Fruit fly (Drosophila melanogaster) whole organism, embryonic: ENCODE data around the gene RpS17.

ENCODE experiments used
- Abd-B ChIP-seq: fragments of 200-800 bp; sonication (Bioruptor generic); optimal IDR thresholded peaks from 2 replicates; lab custom pipeline; 2018; ENCODE audit warnings: missing biosample characterization, mild to moderate bottlenecking, missing genetic modification characterization, moderate library complexity
- Adf1 ChIP-seq: fragments of 200-800 bp; sonication (Bioruptor generic); IDR thresholded peaks from 2 replicates; pipeline ENCODE4 v1.3.6; 2022; ENCODE audit warnings: missing biosample characterization, missing genetic modification characterization
- Atf6 ChIP-seq: fragments of 200-800 bp; sonication (Bioruptor generic); IDR thresholded peaks from 2 replicates; pipeline ENCODE4 v1.3.6; 2022; ENCODE audit warnings: missing biosample characterization, missing genetic modification characterization
- Blimp-1 ChIP-seq: fragments of 200-800 bp; sonication (Bioruptor generic); optimal IDR thresholded peaks from 3 replicates; lab custom pipeline; 2018; ENCODE audit warnings: missing biosample characterization, missing genetic modification characterization, mild to moderate bottlenecking, moderate library complexity, missing genetic modification reagents
- CG10209 ChIP-seq: fragments of 200-800 bp; sonication (Bioruptor generic); optimal IDR thresholded peaks from 3 replicates; lab custom pipeline; 2017; ENCODE audit warnings: missing biosample characterization, mild to moderate bottlenecking, missing genetic modification characterization, missing genetic modification reagents
- CG11085 ChIP-seq: fragments of 200-800 bp; sonication (Bioruptor generic); IDR thresholded peaks from 2 replicates; pipeline ENCODE4 v1.3.6; 2022; ENCODE audit warnings: missing biosample characterization, missing genetic modification characterization
- CG12391 ChIP-seq: fragments of 200-800 bp; sonication (Bioruptor generic); optimal IDR thresholded peaks from 3 replicates; lab custom pipeline; 2018; ENCODE audit warnings: missing biosample characterization, mild to moderate bottlenecking, missing genetic modification characterization, moderate library complexity
- CG12744 ChIP-seq: fragments of 200-800 bp; sonication (Bioruptor generic); optimal IDR thresholded peaks from 2 replicates; lab custom pipeline; 2016; ENCODE audit warnings: missing biosample characterization, missing genetic modification characterization
- CG13123 ChIP-seq: fragments of 200-800 bp; sonication (Bioruptor generic); optimal IDR thresholded peaks from 2 replicates; lab custom pipeline; 2016; ENCODE audit warnings: missing biosample characterization, missing genetic modification characterization
- CG1603 ChIP-seq: fragments of 200-800 bp; sonication (Bioruptor generic); optimal IDR thresholded peaks from 2 replicates; lab custom pipeline; 2019; ENCODE audit warnings: missing biosample characterization, mild to moderate bottlenecking, missing genetic modification characterization, moderate library complexity
- CG16863 ChIP-seq: fragments of 200-800 bp; sonication (Bioruptor generic); optimal IDR thresholded peaks from 3 replicates; lab custom pipeline; 2016; ENCODE audit warnings: missing biosample characterization, missing genetic modification characterization
- CG2120 ChIP-seq: fragments of 200-800 bp; sonication (Bioruptor generic); optimal IDR thresholded peaks from 3 replicates; lab custom pipeline; 2016; ENCODE audit warnings: missing biosample characterization, missing genetic modification characterization
- CG34376 ChIP-seq: fragments of 200-800 bp; sonication (Bioruptor generic); optimal IDR thresholded peaks from 2 replicates; lab custom pipeline; 2018; ENCODE audit warnings: missing biosample characterization, mild to moderate bottlenecking, missing genetic modification characterization
- CG3726 ChIP-seq: fragments of 200-800 bp; sonication (Bioruptor generic); IDR thresholded peaks from 3 replicates; pipeline ENCODE4, ENCODE4 v1.3.6; 2022; ENCODE audit warnings: missing biosample characterization, missing genetic modification characterization
- CG4328 ChIP-seq: fragments of 200-800 bp; sonication (Bioruptor generic); optimal IDR thresholded peaks from 3 replicates; lab custom pipeline; 2017; ENCODE audit warnings: missing biosample characterization, missing genetic modification reagents, missing genetic modification characterization
- CG5953 ChIP-seq: fragments of 200-800 bp; sonication (Bioruptor generic); IDR thresholded peaks from 2 replicates; pipeline ENCODE4 v1.3.6; 2022; ENCODE audit warnings: missing biosample characterization, missing genetic modification characterization
- CG6254 ChIP-seq: fragments of 200-800 bp; sonication (Bioruptor generic); optimal IDR thresholded peaks from 3 replicates; lab custom pipeline; 2017; ENCODE audit warnings: mild to moderate bottlenecking, missing biosample characterization, missing genetic modification reagents, missing genetic modification characterization
- CG6683 ChIP-seq: fragments of 200-800 bp; sonication (Bioruptor generic); optimal IDR thresholded peaks from 2 replicates; lab custom pipeline; 2017; ENCODE audit warnings: missing biosample characterization, mild to moderate bottlenecking, missing genetic modification characterization, missing genetic modification reagents
- CG7987 ChIP-seq: fragments of 200-800 bp; sonication (Bioruptor generic); optimal IDR thresholded peaks from 2 replicates; lab custom pipeline; 2018; ENCODE audit warnings: missing biosample characterization, mild to moderate bottlenecking, missing genetic modification characterization, moderate library complexity
- CG8924 ChIP-seq: fragments of 200-800 bp; optimal IDR thresholded peaks from 3 replicates; lab custom pipeline; 2019; ENCODE audit warnings: missing biosample characterization, mild to moderate bottlenecking, missing genetic modification characterization, moderate library complexity
- Dbx ChIP-seq: fragments of 200-800 bp; sonication (Bioruptor generic); IDR thresholded peaks from 3 replicates; pipeline ENCODE4 v1.3.6; 2022; ENCODE audit warnings: missing biosample characterization, missing genetic modification characterization
- Dll ChIP-seq: fragments of 200-800 bp; sonication (Bioruptor generic); IDR thresholded peaks from 4 replicates; pipeline ENCODE4 v1.3.6; 2022; ENCODE audit warnings: missing biosample characterization, missing genetic modification characterization; ENCODE audit not compliant: partially characterized antibody
- HLHmδ ChIP-seq: fragments of 200-800 bp; sonication (Bioruptor generic); optimal IDR thresholded peaks from 2 replicates; lab custom pipeline; 2018; ENCODE audit warnings: missing biosample characterization, mild to moderate bottlenecking, missing genetic modification characterization, moderate library complexity
- Hand ChIP-seq: fragments of 200-800 bp; sonication (Bioruptor generic); optimal IDR thresholded peaks from 2 replicates; lab custom pipeline; 2017; ENCODE audit warnings: mild to moderate bottlenecking, missing biosample characterization, missing genetic modification reagents, missing genetic modification characterization
- HmgZ ChIP-seq: fragments of 200-800 bp; sonication (Bioruptor generic); optimal IDR thresholded peaks from 2 replicates; lab custom pipeline; 2018; ENCODE audit warnings: missing biosample characterization, mild to moderate bottlenecking, missing genetic modification characterization
- MTF-1 ChIP-seq: fragments of 200-800 bp; sonication (Bioruptor generic); optimal IDR thresholded peaks from 2 replicates; lab custom pipeline; 2018; ENCODE audit warnings: missing biosample characterization, mild to moderate bottlenecking, missing genetic modification characterization, borderline replicate concordance
- Mad ChIP-seq: fragments of 200-800 bp; sonication (Bioruptor generic); optimal IDR thresholded peaks from 2 replicates; lab custom pipeline; 2016; ENCODE audit warnings: missing biosample characterization, missing genetic modification characterization
- Myb ChIP-seq: fragments of 200-800 bp; sonication (Bioruptor generic); optimal IDR thresholded peaks from 2 replicates; lab custom pipeline; 2016; ENCODE audit warnings: missing biosample characterization, missing genetic modification characterization
- Nf-YC ChIP-seq: fragments of 200-800 bp; optimal IDR thresholded peaks from 3 replicates; lab custom pipeline; 2019; ENCODE audit warnings: missing biosample characterization, mild to moderate bottlenecking, missing genetic modification characterization, moderate library complexity
- Ravus ChIP-seq: fragments of 200-800 bp; sonication (Bioruptor generic); IDR thresholded peaks from 2 replicates; pipeline ENCODE4 v1.3.6; 2022; ENCODE audit warnings: missing biosample characterization, missing genetic modification characterization
- aop ChIP-seq: fragments of 200-800 bp; sonication (Bioruptor generic); IDR thresholded peaks from 2 replicates; pipeline ENCODE4 v1.3.6; 2022; ENCODE audit warnings: missing biosample characterization, missing genetic modification characterization
- ato ChIP-seq: fragments of 200-800 bp; sonication (Bioruptor generic); IDR thresholded peaks from 2 replicates; pipeline ENCODE4 v1.3.6; 2022; ENCODE audit warnings: missing biosample characterization, missing genetic modification characterization; ENCODE audit not compliant: partially characterized antibody
- cato ChIP-seq: fragments of 200-800 bp; sonication (Bioruptor generic); optimal IDR thresholded peaks from 2 replicates; lab custom pipeline; 2016; ENCODE audit warnings: missing biosample characterization, missing genetic modification characterization, borderline replicate concordance
- ci ChIP-seq: fragments of 200-800 bp; sonication (Bioruptor generic); IDR thresholded peaks from 3 replicates; pipeline ENCODE4 v1.3.6; 2022; ENCODE audit warnings: missing biosample characterization, missing genetic modification characterization
- fd64A ChIP-seq: fragments of 200-800 bp; sonication (Bioruptor generic); optimal IDR thresholded peaks from 3 replicates; lab custom pipeline; 2018; ENCODE audit warnings: missing biosample characterization, mild to moderate bottlenecking, missing genetic modification characterization
- fu2 ChIP-seq: fragments of 200-800 bp; sonication (Bioruptor generic); optimal IDR thresholded peaks from 2 replicates; lab custom pipeline; 2016; ENCODE audit warnings: missing biosample characterization, missing genetic modification characterization
- gro ChIP-seq: fragments of 200-800 bp; sonication (Bioruptor generic); optimal IDR thresholded peaks from 2 replicates; lab custom pipeline; 2016; ENCODE audit warnings: missing biosample characterization, missing genetic modification characterization
- gsb-n ChIP-seq: fragments of 200-800 bp; sonication (Bioruptor generic); optimal IDR thresholded peaks from 3 replicates; lab custom pipeline; 2018; ENCODE audit warnings: missing biosample characterization, mild to moderate bottlenecking, missing genetic modification characterization
- hth ChIP-seq: fragments of >200 bp; optimal IDR thresholded peaks from 2 replicates; lab custom pipeline; 2017; ENCODE audit warnings: inconsistent platforms
- inv ChIP-seq: fragments of 200-800 bp; sonication (Bioruptor generic); IDR thresholded peaks from 2 replicates; pipeline ENCODE4 v1.3.6; 2022; ENCODE audit warnings: missing biosample characterization, missing genetic modification characterization; ENCODE audit not compliant: partially characterized antibody
- kah ChIP-seq: fragments of 200-800 bp; sonication (Bioruptor generic); optimal IDR thresholded peaks from 2 replicates; lab custom pipeline; 2018; ENCODE audit warnings: missing biosample characterization, mild to moderate bottlenecking, missing genetic modification characterization
- knrl ChIP-seq: fragments of 200-800 bp; sonication (Bioruptor generic); IDR thresholded peaks from 3 replicates; pipeline ENCODE4 v1.3.6; 2022; ENCODE audit warnings: missing biosample characterization, missing genetic modification characterization; ENCODE audit not compliant: partially characterized antibody
- nmo ChIP-seq: fragments of 200-800 bp; sonication (Bioruptor generic); optimal IDR thresholded peaks from 2 replicates; lab custom pipeline; 2018; ENCODE audit warnings: missing biosample characterization, mild to moderate bottlenecking, missing genetic modification characterization, moderate library complexity
- odd ChIP-seq: fragments of 200-800 bp; sonication (Bioruptor generic); optimal IDR thresholded peaks from 2 replicates; lab custom pipeline; 2017; ENCODE audit warnings: missing biosample characterization, mild to moderate bottlenecking, missing genetic modification characterization
- pnt ChIP-seq: fragments of 200-800 bp; sonication (Bioruptor generic); optimal IDR thresholded peaks from 3 replicates; lab custom pipeline; 2016; ENCODE audit warnings: missing biosample characterization, missing genetic modification characterization
- sqz ChIP-seq: fragments of 200-800 bp; sonication (Bioruptor generic); optimal IDR thresholded peaks from 3 replicates; lab custom pipeline; 2018; ENCODE audit warnings: missing biosample characterization, mild to moderate bottlenecking, missing genetic modification characterization
- ttk ChIP-seq: fragments of 200-800 bp; sonication (Bioruptor generic); IDR thresholded peaks from 2 replicates; pipeline ENCODE4 v2.1.2; 2022; ENCODE audit warnings: missing biosample characterization, missing genetic modification characterization
- twi ChIP-seq: fragments of 200-800 bp; optimal IDR thresholded peaks from 2 replicates; lab custom pipeline; 2019; ENCODE audit warnings: missing biosample characterization, mild to moderate bottlenecking, missing genetic modification characterization, moderate library complexity
- unc-4 ChIP-seq: fragments of 200-800 bp; sonication (Bioruptor generic); IDR thresholded peaks from 2 replicates; pipeline ENCODE4 v1.3.6; 2022; ENCODE audit warnings: missing biosample characterization, missing genetic modification characterization; ENCODE audit not compliant: partially characterized antibody

The RpS17 gene

DNA sequence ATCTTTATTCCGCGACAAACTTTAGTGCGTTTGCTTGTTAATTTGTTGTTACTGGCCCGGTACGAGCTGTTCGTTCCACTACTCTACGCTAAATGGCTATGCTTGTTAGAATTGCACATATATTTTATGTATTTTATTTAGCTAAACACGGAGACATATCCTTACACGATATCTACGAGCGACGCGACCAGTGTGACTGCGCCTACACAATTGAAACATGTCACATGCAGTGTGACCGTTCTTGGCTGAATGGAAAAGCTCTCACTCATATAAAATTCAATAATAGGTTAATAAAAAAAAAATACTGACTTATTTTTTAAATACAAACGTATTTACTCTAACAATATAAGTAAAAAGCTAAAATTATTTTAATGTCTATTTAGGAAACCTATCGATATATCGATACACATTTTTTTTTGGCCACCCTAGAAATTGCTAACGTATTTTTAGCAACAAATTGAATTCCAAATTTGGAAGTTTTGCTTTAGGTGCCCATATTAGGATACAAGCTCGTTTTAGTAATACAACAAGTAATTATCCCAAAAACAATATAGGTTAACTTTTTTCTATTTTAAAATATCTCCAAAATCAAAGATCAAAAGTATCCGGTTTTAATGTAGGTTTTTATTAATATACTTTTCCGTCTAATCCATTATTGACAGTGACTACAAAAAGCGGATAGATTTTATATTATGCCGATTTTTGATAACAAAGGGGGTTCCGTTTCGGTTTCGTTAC, 30.4 kb downstream of the RpS17 start, which contains the start of gene CG4080 (continued):
- TF ChIP-seq ci (GFP tag; lab: Robert Waterston, UW) = no peak
- TF ChIP-seq CG12744 (GFP tag; lab: Kevin White, UChicago) = peak; percentile 3
- no peak for TF ChIP-seq CG4328 (GFP tag; lab: Kevin White, UChicago)
- no peak for TF ChIP-seq CG16863
- peak; percentile 84 for TF ChIP-seq CG8924 (tag; lab: Kevin White, UChicago)
- TF ChIP-seq knrl = peak; percentile 84
- peak; percentile 56 for TF ChIP-seq CG2120 (GFP tag; lab: Kevin White, UChicago)
- peak; percentile 55 for TF ChIP-seq CG1603
- no peak for TF ChIP-seq CG11085 (GFP tag; lab: Robert Waterston, UW)
- TF ChIP-seq CG6254 (GFP tag; lab: Kevin White, UChicago) = no peak
- TF ChIP-seq CG7987 (GFP tag; lab: Kevin White, UChicago) = peak; percentile 25
- TF ChIP-seq Ravus (GFP tag; lab: Robert Waterston, UW) = no peak
- TF ChIP-seq hth = no peak
- TF ChIP-seq CG10209 (GFP tag; lab: Kevin White, UChicago) = no peak
- TF ChIP-seq nmo (GFP tag; lab: Kevin White, UChicago) = peak; percentile 66
- peak; percentile 55 for TF ChIP-seq CG34376 (GFP tag; lab: Kevin White, UChicago)
- TF ChIP-seq HmgZ (tag; lab: Kevin White, UChicago) = peak; percentile 63
- TF ChIP-seq MTF-1 = peak; percentile 7
- no peak for TF ChIP-seq HLHmδ (GFP tag; lab: Kevin White, UChicago)
- TF ChIP-seq gro (GFP tag; lab: Kevin White, UChicago) = no peak
- no peak for TF ChIP-seq Hand
- TF ChIP-seq CG13123 (GFP tag; lab: Kevin White, UChicago) = no peak
- peak; percentile 63 for TF ChIP-seq Myb
- TF ChIP-seq aop = no peak
- peak; percentile 73 for TF ChIP-seq inv (GFP tag; lab: Robert Waterston, UW)
- TF ChIP-seq fd64A (GFP tag; lab: Kevin White, UChicago) = no peak
- no peak for TF ChIP-seq cato
- TF ChIP-seq CG5953 (GFP tag; lab: Robert Waterston, UW) = 0 out of 2 replicates have a peak, but pooled peaks have one; percentile 41
- peak; percentile 32 for TF ChIP-seq sqz
- no peak for TF ChIP-seq odd
- TF ChIP-seq Adf1 (GFP tag; lab: Robert Waterston, UW) = no peak
- TF ChIP-seq gsb-n (tag; lab: Kevin White, UChicago) = peak; percentile 40
- TF ChIP-seq ato (GFP tag; lab: Robert Waterston, UW) = 0 out of 2 replicates have a peak, but pooled peaks have one; percentile 14
- no peak for TF ChIP-seq CG6683 (GFP tag; lab: Kevin White, UChicago)
- TF ChIP-seq ttk (GFP tag; lab: Robert Waterston, UW) = no peak
- peak; percentile 88 for TF ChIP-seq unc-4 (GFP tag; lab: Robert Waterston, UW)
- TF ChIP-seq Nf-YC (tag; lab: Kevin White, UChicago) = peak; percentile 44
- no peak for TF ChIP-seq fu2 (GFP tag; lab: Kevin White, UChicago)
- TF ChIP-seq CG3726 (GFP tag; lab: Robert Waterston, UW) = no peak
- no peak for TF ChIP-seq kah (GFP tag; lab: Kevin White, UChicago)
- peak; percentile 29; the same call in 1 of the 3 replicates for TF ChIP-seq Dbx
- TF ChIP-seq Blimp-1 = no peak
- peak; percentile 9 for TF ChIP-seq pnt (GFP tag; lab: Kevin White, UChicago)
- TF ChIP-seq Dll (GFP tag; lab: Robert Waterston, UW) = peak; percentile 89
- peak; percentile 84 for TF ChIP-seq CG12391
- TF ChIP-seq twi (tag; lab: Kevin White, UChicago) = peak; percentile 29
- no peak for TF ChIP-seq Atf6 (GFP tag; lab: Robert Waterston, UW)
- TF ChIP-seq Abd-B (GFP tag; lab: Kevin White, UChicago) = peak; percentile 15
- TF ChIP-seq Mad = peak; percentile 26
